Fruit fly (Drosophila melanogaster) whole organism, embryonic: ENCODE data around the gene CG32437.

Source experiments
- Abd-B ChIP-seq: fragments of 200-800 bp; sonication (Bioruptor generic); optimal IDR thresholded peaks from 2 replicates; lab custom pipeline; 2018; ENCODE audit warnings: missing biosample characterization, mild to moderate bottlenecking, missing genetic modification characterization, moderate library complexity
- Ada2b ChIP-seq: fragments of 200-800 bp; sonication (Bioruptor generic); IDR thresholded peaks from 2 replicates; pipeline ENCODE4 v1.3.6; 2022; ENCODE audit warnings: missing biosample characterization, missing genetic modification characterization
- CG10147 ChIP-seq: fragments of 200-800 bp; sonication (Bioruptor generic); optimal IDR thresholded peaks from 2 replicates; lab custom pipeline; 2019; ENCODE audit warnings: missing biosample characterization, mild to moderate bottlenecking, missing genetic modification characterization, moderate library complexity
- CG10543 ChIP-seq: fragments of 200-800 bp; sonication (Bioruptor generic); optimal IDR thresholded peaks from 3 replicates; lab custom pipeline; 2017; ENCODE audit warnings: missing biosample characterization, mild to moderate bottlenecking, missing genetic modification characterization, moderate library complexity
- CG12769 ChIP-seq: fragments of 200-800 bp; sonication (Bioruptor generic); optimal IDR thresholded peaks from 2 replicates; lab custom pipeline; 2019; ENCODE audit warnings: missing biosample characterization, mild to moderate bottlenecking, missing genetic modification characterization, moderate library complexity
- CG13424 ChIP-seq: fragments of 200-800 bp; sonication (Bioruptor generic); optimal IDR thresholded peaks from 2 replicates; lab custom pipeline; 2019; ENCODE audit warnings: missing biosample characterization, mild to moderate bottlenecking, missing genetic modification characterization, moderate library complexity
- CG15514 ChIP-seq: fragments of 200-800 bp; sonication (Bioruptor generic); optimal IDR thresholded peaks from 3 replicates; lab custom pipeline; 2017; ENCODE audit warnings: missing biosample characterization, missing genetic modification characterization, mild to moderate bottlenecking, moderate library complexity, missing genetic modification reagents
- CG18262 ChIP-seq: fragments of 200-800 bp; optimal IDR thresholded peaks from 3 replicates; lab custom pipeline; 2019; ENCODE audit warnings: missing biosample characterization, mild to moderate bottlenecking, missing genetic modification characterization, moderate library complexity
- CG30431 ChIP-seq: fragments of 200-800 bp; sonication (Bioruptor generic); optimal IDR thresholded peaks from 2 replicates; lab custom pipeline; 2017; ENCODE audit warnings: missing biosample characterization, missing genetic modification characterization
- CG31441 ChIP-seq: fragments of 200-800 bp; sonication (Bioruptor generic); IDR thresholded peaks from 2 replicates; pipeline ENCODE4 v1.3.6; 2022; ENCODE audit warnings: missing biosample characterization, missing genetic modification characterization
- CG3995 ChIP-seq: fragments of 200-800 bp; sonication (Bioruptor generic); optimal IDR thresholded peaks from 3 replicates; lab custom pipeline; 2016; ENCODE audit warnings: missing biosample characterization, missing genetic modification characterization
- CG4424 ChIP-seq: fragments of 200-800 bp; sonication (Bioruptor generic); optimal IDR thresholded peaks from 3 replicates; lab custom pipeline; 2016; ENCODE audit warnings: missing biosample characterization, missing genetic modification characterization
- CG6689 ChIP-seq: fragments of 200-800 bp; sonication (Bioruptor generic); IDR thresholded peaks from 2 replicates; pipeline ENCODE4 v1.3.6; 2022; ENCODE audit warnings: missing biosample characterization, missing genetic modification characterization
- CG8290 ChIP-seq, 3 experiments: fragments of 200-800 bp; sonication (Bioruptor generic); optimal IDR thresholded peaks; 2 replicates each; lab custom pipeline; 2016 to 2019; ENCODE audit warnings: missing biosample characterization in 3 of 3, missing genetic modification characterization in 3 of 3, mild to moderate bottlenecking in 2 of 3, moderate library complexity in 1 of 3
- CG9876 ChIP-seq: fragments of 200-800 bp; sonication (Bioruptor generic); optimal IDR thresholded peaks from 2 replicates; lab custom pipeline; 2016; ENCODE audit warnings: missing biosample characterization, missing genetic modification characterization
- Chrac-16 ChIP-seq: fragments of 200-800 bp; sonication (Bioruptor generic); optimal IDR thresholded peaks from 3 replicates; lab custom pipeline; 2016; ENCODE audit warnings: missing biosample characterization, missing genetic modification characterization
- D19A ChIP-seq: fragments of 200-800 bp; optimal IDR thresholded peaks from 3 replicates; lab custom pipeline; 2019; ENCODE audit warnings: missing biosample characterization, mild to moderate bottlenecking, missing genetic modification characterization, moderate library complexity
- Dref ChIP-seq: fragments of 200-800 bp; sonication (Bioruptor generic); IDR thresholded peaks from 2 replicates; pipeline ENCODE4 v1.3.6; 2022; ENCODE audit warnings: missing biosample characterization, missing genetic modification characterization
- Drgx ChIP-seq: fragments of 200-800 bp; sonication (Bioruptor generic); IDR thresholded peaks from 2 replicates; pipeline ENCODE4 v1.3.6; 2022; ENCODE audit warnings: missing biosample characterization, missing genetic modification characterization
- GATAe ChIP-seq: fragments of 200-800 bp; sonication (Bioruptor generic); conservative IDR thresholded peaks from 2 replicates; pipeline ENCODE4 v1.3.6; 2022; ENCODE audit warnings: missing biosample characterization, missing genetic modification characterization
- Hey ChIP-seq: fragments of 200-800 bp; sonication (Bioruptor generic); optimal IDR thresholded peaks from 3 replicates; lab custom pipeline; 2018; ENCODE audit warnings: missing biosample characterization, mild to moderate bottlenecking, missing genetic modification characterization
- Med ChIP-seq: fragments of 200-800 bp; sonication (Bioruptor generic); peaks from one replicate; lab custom pipeline; 2016; ENCODE audit warnings: missing biosample characterization, missing genetic modification characterization, mild to moderate bottlenecking, inconsistent platforms, moderate library complexity
- Pdp1 ChIP-seq, 2 experiments: fragments of 200-800 bp; sonication (Bioruptor generic); optimal IDR thresholded peaks; 3 replicates each; lab custom pipeline; 2016; ENCODE audit warnings: missing biosample characterization in 2 of 2, missing genetic modification characterization in 2 of 2, mild to moderate bottlenecking in 1 of 2, moderate library complexity in 1 of 2
- Ptx1 ChIP-seq: fragments of 200-800 bp; sonication (Bioruptor generic); IDR thresholded peaks from 2 replicates; pipeline ENCODE4 v1.3.6; 2022; ENCODE audit warnings: missing biosample characterization, missing genetic modification characterization
- Scr ChIP-seq: fragments of 200-800 bp; sonication (Bioruptor generic); IDR thresholded peaks from 2 replicates; pipeline ENCODE4 v1.3.6; 2022; ENCODE audit warnings: missing biosample characterization, missing genetic modification characterization; ENCODE audit not compliant: partially characterized antibody
- abd-A ChIP-seq: fragments of 200-800 bp; sonication (Bioruptor generic); optimal IDR thresholded peaks from 3 replicates; lab custom pipeline; 2019; ENCODE audit warnings: missing biosample characterization, mild to moderate bottlenecking, missing genetic modification characterization, moderate library complexity
- bsh ChIP-seq, 2 experiments: fragments of 200-800 bp; sonication (Bioruptor generic); optimal IDR thresholded peaks; 2 replicates each; lab custom pipeline; 2017 to 2018; ENCODE audit warnings: mild to moderate bottlenecking in 2 of 2, missing biosample characterization in 2 of 2, missing genetic modification characterization in 2 of 2, moderate library complexity in 1 of 2
- ci ChIP-seq: fragments of 200-800 bp; sonication (Bioruptor generic); IDR thresholded peaks from 3 replicates; pipeline ENCODE4 v1.3.6; 2022; ENCODE audit warnings: missing biosample characterization, missing genetic modification characterization
- crol ChIP-seq: fragments of 200-800 bp; sonication (Bioruptor generic); IDR thresholded peaks from 2 replicates; pipeline ENCODE4 v1.3.6; 2022; ENCODE audit warnings: missing biosample characterization, missing genetic modification characterization
- danr ChIP-seq: fragments of 200-800 bp; sonication (Bioruptor generic); IDR thresholded peaks from 2 replicates; pipeline ENCODE4 v1.3.6; 2022; ENCODE audit warnings: missing biosample characterization, missing genetic modification characterization
- dimm ChIP-seq: fragments of 200-800 bp; sonication (Bioruptor generic); IDR thresholded peaks from 2 replicates; pipeline ENCODE4 v1.3.6; 2022; ENCODE audit warnings: missing biosample characterization, missing genetic modification characterization
- exex ChIP-seq: fragments of 200-800 bp; sonication (Bioruptor generic); optimal IDR thresholded peaks from 4 replicates; lab custom pipeline; 2018; ENCODE audit warnings: missing biosample characterization, mild to moderate bottlenecking, missing genetic modification characterization, moderate library complexity
- grau ChIP-seq: fragments of 200-800 bp; optimal IDR thresholded peaks from 3 replicates; lab custom pipeline; 2019; ENCODE audit warnings: missing biosample characterization, mild to moderate bottlenecking, missing genetic modification characterization, moderate library complexity
- jing ChIP-seq: fragments of 200-800 bp; sonication (Bioruptor generic); optimal IDR thresholded peaks from 2 replicates; lab custom pipeline; 2018; ENCODE audit warnings: missing biosample characterization, mild to moderate bottlenecking, missing genetic modification characterization
- nmo ChIP-seq: fragments of 200-800 bp; sonication (Bioruptor generic); optimal IDR thresholded peaks from 2 replicates; lab custom pipeline; 2018; ENCODE audit warnings: missing biosample characterization, mild to moderate bottlenecking, missing genetic modification characterization, moderate library complexity
- row ChIP-seq: fragments of 200-800 bp; sonication (Bioruptor generic); IDR thresholded peaks from 3 replicates; pipeline ENCODE4 v1.3.6; 2022; ENCODE audit warnings: missing biosample characterization, missing genetic modification characterization
- sd ChIP-seq: fragments of 200-800 bp; sonication (Bioruptor generic); optimal IDR thresholded peaks from 3 replicates; lab custom pipeline; 2018; ENCODE audit warnings: missing biosample characterization, mild to moderate bottlenecking, missing genetic modification characterization, moderate library complexity
- seq ChIP-seq: fragments of 200-800 bp; sonication (Bioruptor generic); IDR thresholded peaks from 2 replicates; pipeline ENCODE4 v1.3.6; 2022; ENCODE audit warnings: missing biosample characterization, missing genetic modification characterization
- sug ChIP-seq: fragments of 200-800 bp; optimal IDR thresholded peaks from 2 replicates; lab custom pipeline; 2019; ENCODE audit warnings: missing biosample characterization, mild to moderate bottlenecking, missing genetic modification characterization, moderate library complexity
- unpg ChIP-seq: fragments of 200-800 bp; sonication (Bioruptor generic); optimal IDR thresholded peaks from 3 replicates; lab custom pipeline; 2018; ENCODE audit warnings: missing biosample characterization, mild to moderate bottlenecking, missing genetic modification characterization, moderate library complexity

CG32437 gene

DNA sequence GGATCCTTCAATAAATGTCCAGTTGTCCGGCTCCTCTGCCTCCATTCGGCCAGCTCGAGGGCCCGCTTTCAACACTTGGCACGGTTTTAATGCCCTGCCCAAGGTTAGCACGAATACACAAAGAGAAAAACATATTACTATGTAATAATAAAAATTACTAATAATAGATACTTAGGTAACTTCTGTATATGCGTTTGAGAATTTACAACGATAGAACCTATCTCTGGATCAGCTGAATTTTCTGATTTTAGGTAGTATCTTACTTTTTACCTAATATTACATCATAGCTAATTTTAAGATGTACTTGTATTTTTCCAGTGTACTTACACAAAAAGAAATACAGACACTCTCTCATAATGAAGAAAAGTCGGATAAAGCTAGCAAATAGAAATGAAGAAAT, 28.2 kb downstream of the CG32437 start (continued):
- no peak for TF ChIP-seq CG30431 (GFP tag; lab: Kevin White, UChicago)
- peak; percentile 12 for TF ChIP-seq Abd-B (GFP tag; lab: Kevin White, UChicago)
- peak; percentile 31 for TF ChIP-seq CG13424 (tag; lab: Kevin White, UChicago)
- TF ChIP-seq CG15514 (GFP tag; lab: Kevin White, UChicago): no peak
- TF ChIP-seq bsh (GFP tag; optimal IDR thresholded peaks at IDR 0.05; lab: Kevin White, UChicago): peak in 1 of 2 experiments; percentile 40
- TF ChIP-seq CG18262 (tag; lab: Kevin White, UChicago): peak; percentile 11
- TF ChIP-seq dimm (GFP tag; lab: Robert Waterston, UW): no peak
- TF ChIP-seq CG9876 (GFP tag; lab: Kevin White, UChicago): no peak
- TF ChIP-seq jing (GFP tag; lab: Kevin White, UChicago): no peak
- peak in 1 of 2 experiments; percentile 15 for TF ChIP-seq Pdp1 (GFP tag; optimal IDR thresholded peaks at IDR 0.05; lab: Kevin White, UChicago)
- TF ChIP-seq Ada2b: 0 out of 2 replicates have a peak, but pooled peaks have one; percentile 19
- 0 out of 2 replicates have a peak, but pooled peaks have one; percentile 14 for TF ChIP-seq Ptx1
- TF ChIP-seq CG3995 (GFP tag; lab: Kevin White, UChicago): no peak
- peak; percentile 22; the same call in 1 of the 2 replicates for TF ChIP-seq CG31441 (GFP tag; lab: Robert Waterston, UW)
- TF ChIP-seq D19A (tag; lab: Kevin White, UChicago): peak; percentile 16
- peak; percentile 32; the same call in 1 of the 3 replicates for TF ChIP-seq row
- TF ChIP-seq CG6689 (GFP tag; lab: Robert Waterston, UW): 0 out of 2 replicates have a peak, but pooled peaks have one; percentile 16
- no peak for TF ChIP-seq Drgx (GFP tag; lab: Robert Waterston, UW)
- TF ChIP-seq nmo: peak; percentile 37
- peak; percentile 54 for TF ChIP-seq unpg (GFP tag; lab: Kevin White, UChicago)
- peak; percentile 43 for TF ChIP-seq grau (tag; lab: Kevin White, UChicago)
- TF ChIP-seq Scr (GFP tag; lab: Robert Waterston, UW): no peak
- peak; percentile 27 for TF ChIP-seq CG4424 (GFP tag; lab: Kevin White, UChicago)
- no peak for TF ChIP-seq abd-A (tag; lab: Kevin White, UChicago)
- TF ChIP-seq Chrac-16 (GFP tag; lab: Kevin White, UChicago): no peak

DNA sequence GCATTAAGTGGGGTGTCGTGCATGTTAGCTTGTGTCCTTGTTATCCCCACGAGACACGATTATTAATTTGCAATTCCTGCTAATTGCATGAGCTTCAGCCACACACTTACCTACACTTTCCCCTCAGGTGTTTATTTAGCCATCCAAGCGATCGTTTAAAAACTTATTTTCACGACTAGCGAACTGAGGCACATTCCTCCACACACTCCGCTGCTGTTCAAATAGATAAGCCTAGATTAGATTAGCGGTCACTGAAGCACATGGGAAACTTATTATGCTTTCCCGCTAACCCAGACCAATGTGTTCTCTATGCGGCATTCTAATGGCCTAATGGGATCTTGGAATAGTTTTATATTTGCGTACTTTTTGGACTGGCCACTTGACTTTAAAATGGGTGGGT, 29.4 kb downstream of the CG32437 start:
- TF ChIP-seq Hey (tag; lab: Kevin White, UChicago): peak; percentile 50
- TF ChIP-seq exex (tag; lab: Kevin White, UChicago): peak; percentile 88
- peak; percentile 58; the same call in 1 of the 2 replicates for TF ChIP-seq crol (GFP tag; lab: Robert Waterston, UW)
- TF ChIP-seq Pdp1 (GFP tag; optimal IDR thresholded peaks at IDR 0.05; lab: Kevin White, UChicago): peak in 1 of 2 experiments; percentile 10
- TF ChIP-seq Dref: no peak
- TF ChIP-seq CG10543 (GFP tag; lab: Kevin White, UChicago): peak; percentile 22
- TF ChIP-seq CG10147: no peak
- peak; percentile 23 for TF ChIP-seq Med (GFP tag; lab: Kevin White, UChicago)
- TF ChIP-seq ci (GFP tag; lab: Robert Waterston, UW): 0 out of 3 replicates have a peak, but pooled peaks have one; percentile 20
- TF ChIP-seq seq (GFP tag; lab: Robert Waterston, UW): no peak
- peak; percentile 79 for TF ChIP-seq sd
- TF ChIP-seq GATAe (GFP tag; lab: Robert Waterston, UW): peak; percentile 61
- TF ChIP-seq danr: no peak
- TF ChIP-seq CG8290 (GFP tag; optimal IDR thresholded peaks at IDR 0.05; lab: Kevin White, UChicago): no peak
- TF ChIP-seq CG8290 (tag; optimal IDR thresholded peaks at IDR 0.05; lab: Kevin White, UChicago): peak in 1 of 2 experiments; percentile 41
- TF ChIP-seq sug (tag; lab: Kevin White, UChicago): peak; percentile 25
- peak; percentile 40 for TF ChIP-seq CG12769 (tag; lab: Kevin White, UChicago)
